Fruit fly (Drosophila melanogaster) whole organism, embryonic: ENCODE data around the gene CG17777.

ENCODE experiments used
- CG11504 ChIP-seq: fragments of 200-800 bp; sonication (Bioruptor generic); optimal IDR thresholded peaks from 3 replicates; lab custom pipeline; 2019; ENCODE audit warnings: missing biosample characterization, mild to moderate bottlenecking, missing genetic modification characterization, moderate library complexity
- CG11696 ChIP-seq: fragments of 200-800 bp; sonication (Bioruptor generic); IDR thresholded peaks from 2 replicates; pipeline ENCODE4 v1.3.6; 2022; ENCODE audit warnings: missing biosample characterization, missing genetic modification characterization
- CG6254 ChIP-seq: fragments of 200-800 bp; sonication (Bioruptor generic); optimal IDR thresholded peaks from 3 replicates; lab custom pipeline; 2017; ENCODE audit warnings: mild to moderate bottlenecking, missing biosample characterization, missing genetic modification reagents, missing genetic modification characterization
- CG6272 ChIP-seq: fragments of 200-800 bp; sonication (Bioruptor generic); IDR thresholded peaks from 2 replicates; pipeline ENCODE4 v1.3.6; 2022; ENCODE audit warnings: missing biosample characterization, missing genetic modification characterization
- CG7987 ChIP-seq: fragments of 200-800 bp; sonication (Bioruptor generic); optimal IDR thresholded peaks from 2 replicates; lab custom pipeline; 2018; ENCODE audit warnings: missing biosample characterization, mild to moderate bottlenecking, missing genetic modification characterization, moderate library complexity
- Ravus ChIP-seq: fragments of 200-800 bp; sonication (Bioruptor generic); IDR thresholded peaks from 2 replicates; pipeline ENCODE4 v1.3.6; 2022; ENCODE audit warnings: missing biosample characterization, missing genetic modification characterization
- Xrp1 ChIP-seq: fragments of 200-800 bp; sonication (Bioruptor generic); IDR thresholded peaks from 2 replicates; pipeline ENCODE4 v1.3.6; 2022; ENCODE audit warnings: missing biosample characterization, missing genetic modification characterization
- bab2 ChIP-seq: fragments of 200-800 bp; sonication (Bioruptor generic); optimal IDR thresholded peaks from 2 replicates; lab custom pipeline; 2016; ENCODE audit warnings: missing biosample characterization, missing genetic modification characterization
- bigmax ChIP-seq: fragments of 200-800 bp; sonication (Bioruptor generic); optimal IDR thresholded peaks from 2 replicates; lab custom pipeline; 2018; ENCODE audit warnings: missing biosample characterization, mild to moderate bottlenecking, missing genetic modification characterization
- dan ChIP-seq: fragments of 200-800 bp; sonication (Bioruptor generic); IDR thresholded peaks from 2 replicates; pipeline ENCODE4 v1.3.6; 2022; ENCODE audit warnings: missing biosample characterization, missing genetic modification characterization
- mld ChIP-seq: fragments of 200-800 bp; sonication (Bioruptor generic); IDR thresholded peaks from 3 replicates; pipeline ENCODE4 v1.3.6; 2022; ENCODE audit warnings: missing biosample characterization, missing genetic modification characterization; ENCODE audit not compliant: partially characterized antibody
- psq ChIP-seq: fragments of 200-800 bp; sonication (Bioruptor generic); optimal IDR thresholded peaks from 2 replicates; lab custom pipeline; 2017; ENCODE audit warnings: missing biosample characterization, missing genetic modification characterization
- salm ChIP-seq: fragments of 200-800 bp; sonication (Bioruptor generic); optimal IDR thresholded peaks from 2 replicates; lab custom pipeline; 2018; ENCODE audit warnings: missing biosample characterization, mild to moderate bottlenecking, missing genetic modification characterization

- TF ChIP-seq CG6272 (GFP tag; lab: Robert Waterston, UW), result no peak
- TF ChIP-seq Xrp1 (GFP tag; lab: Robert Waterston, UW), result no peak
- TF ChIP-seq Ravus (GFP tag; lab: Robert Waterston, UW), result no peak
- no peak for TF ChIP-seq dan
- TF ChIP-seq CG11696 (GFP tag; lab: Robert Waterston, UW), result no peak
- TF ChIP-seq CG7987 (GFP tag; lab: Kevin White, UChicago), result no peak
- TF ChIP-seq mld, result no peak
- TF ChIP-seq psq (GFP tag; lab: Kevin White, UChicago), result no peak
- no peak for TF ChIP-seq CG11504 (tag; lab: Kevin White, UChicago)
- TF ChIP-seq salm (tag; lab: Kevin White, UChicago), result no peak
- no peak for TF ChIP-seq bigmax (GFP tag; lab: Kevin White, UChicago)
- TF ChIP-seq bab2 (GFP tag; lab: Kevin White, UChicago), result no peak
- no peak for TF ChIP-seq CG6254 (GFP tag; lab: Kevin White, UChicago)
These were observed 31.8 kb downstream of the CG17777 start for dm6 chrX:2218455-2218854.
